Worm (Caenorhabditis elegans): Measurements from ENCODE around the gene actl-1.

Gene actl-1

DNA sequence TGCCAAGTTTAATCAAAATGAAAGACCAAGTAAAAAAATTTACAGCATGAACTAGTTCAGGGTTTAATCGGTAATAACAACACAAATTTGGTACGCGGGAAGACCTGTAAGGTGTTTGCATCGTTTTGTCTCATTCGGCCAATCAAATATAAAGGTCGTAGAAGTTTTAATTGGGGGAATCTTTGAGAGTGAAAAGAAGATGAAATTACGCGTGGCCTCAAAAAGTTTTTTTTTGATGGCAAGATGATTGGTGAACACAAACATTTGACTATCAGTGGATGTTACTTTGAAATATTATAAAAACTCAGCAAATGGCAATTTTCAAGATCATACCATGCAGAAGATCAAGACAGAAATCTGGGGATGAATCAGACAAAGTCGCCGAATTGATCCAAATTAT lies 44.5 kb downstream of the actl-1 start, which contains the start of gene nas-33:
Gene nas-33 (minus strand): TSS at position 101 of the 400 bp plus-strand sequence.
- no peak for TF ChIP-seq snpc-4 (tag; optimal IDR thresholded peaks at IDR 0.05)
- no peak for TF ChIP-seq tbx-8 (GFP tag; optimal IDR thresholded peaks at IDR 0.05)
- TF ChIP-seq ceh-43 (GFP tag; optimal IDR thresholded peaks at IDR 0.05): no peak
- no peak for TF ChIP-seq M03D4.4 (tag; optimal IDR thresholded peaks at IDR 0.05)
- no peak for TF ChIP-seq ceh-39 (tag; optimal IDR thresholded peaks at IDR 0.05)
- TF ChIP-seq unc-39 (tag; optimal IDR thresholded peaks at IDR 0.05): no peak

ce11 chrX:6450839-6451491 lies 48.7 kb downstream of the actl-1 start, which contains the start of the genes grl-6 and K10C2.6:
Gene grl-6 (minus strand): TSS chrX:6450939.
Gene K10C2.6 (plus strand): TSS chrX:6451441.
- no peak for TF ChIP-seq snpc-4 (tag; optimal IDR thresholded peaks at IDR 0.05)
- TF ChIP-seq elt-3 (tag; optimal IDR thresholded peaks at IDR 0.05): no peak
- no peak for TF ChIP-seq ceh-43 (GFP tag; optimal IDR thresholded peaks at IDR 0.05)
- no peak for TF ChIP-seq nhr-28 (tag; optimal IDR thresholded peaks at IDR 0.05)
- no peak for TF ChIP-seq ceh-39 (tag; optimal IDR thresholded peaks at IDR 0.05)
- no peak for TF ChIP-seq sem-2 (GFP tag; optimal IDR thresholded peaks at IDR 0.05)
- no peak for TF ChIP-seq zip-8 (tag; optimal IDR thresholded peaks at IDR 0.05)
- no peak for TF ChIP-seq ceh-83 (GFP tag; optimal IDR thresholded peaks at IDR 0.05)
- TF ChIP-seq elt-1 (tag; optimal IDR thresholded peaks at IDR 0.05; ENCODE audit: borderline replicate concordance, insufficient read depth): no peak
- no peak for TF ChIP-seq blmp-1 (tag; optimal IDR thresholded peaks at IDR 0.05)
- no peak for TF ChIP-seq lin-13 (tag; optimal IDR thresholded peaks at IDR 0.05)
- no peak for TF ChIP-seq nhr-237 (tag; optimal IDR thresholded peaks at IDR 0.05)
- no peak for TF ChIP-seq flh-1 (GFP tag; optimal IDR thresholded peaks at IDR 0.05)
- no peak for TF ChIP-seq lin-32 (GFP tag; optimal IDR thresholded peaks at IDR 0.05)
- no peak for TF ChIP-seq drap-1 (GFP tag; optimal IDR thresholded peaks at IDR 0.05)
- TF ChIP-seq mls-2 (tag; optimal IDR thresholded peaks at IDR 0.05): no peak
- TF ChIP-seq nhr-2 (tag; optimal IDR thresholded peaks at IDR 0.05): no peak
- TF ChIP-seq M03D4.4 (tag; optimal IDR thresholded peaks at IDR 0.05): no peak
- no peak for TF ChIP-seq cnd-1 (tag; optimal IDR thresholded peaks at IDR 0.05)

DNA sequence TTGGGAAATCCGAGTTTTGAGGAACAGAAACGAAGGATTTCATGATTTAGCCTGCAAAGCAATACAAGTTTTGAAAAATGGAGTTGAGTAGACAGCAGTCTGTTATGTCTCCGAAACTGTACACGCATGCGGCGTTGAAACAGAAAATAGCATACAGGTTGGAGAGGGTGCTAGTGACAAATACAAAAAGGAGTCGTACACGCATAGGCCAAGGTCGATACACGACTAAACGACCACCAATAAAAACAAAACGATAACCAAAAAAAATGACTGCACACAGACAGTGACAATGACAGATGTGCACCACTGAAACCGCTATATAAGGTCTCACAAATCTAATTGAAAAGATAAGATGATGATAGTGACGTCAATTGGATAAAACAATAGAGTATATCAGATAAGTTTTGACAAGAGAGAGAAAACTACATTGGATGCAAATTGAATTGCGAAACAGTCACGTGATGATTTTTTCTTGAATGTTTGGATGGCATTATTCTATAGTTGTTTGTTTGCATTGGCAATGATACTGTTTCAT lies 50.7 kb downstream of the actl-1 start, which contains the start of gene fah-1:
Gene fah-1 (minus strand): TSS at position 51 of the 535 bp plus-strand sequence.
- TF ChIP-seq nhr-12 (tag; optimal IDR thresholded peaks at IDR 0.05): no peak
- no peak for TF ChIP-seq lin-32 (GFP tag; optimal IDR thresholded peaks at IDR 0.05)
- no peak for TF ChIP-seq ceh-39 (tag; optimal IDR thresholded peaks at IDR 0.05)
- no peak for TF ChIP-seq hlh-1 (tag; optimal IDR thresholded peaks at IDR 0.05)
- TF ChIP-seq lsy-2 (tag; optimal IDR thresholded peaks at IDR 0.05): no peak
- TF ChIP-seq tbx-8 (GFP tag; optimal IDR thresholded peaks at IDR 0.05): no peak
- peak; percentile 56 for TF ChIP-seq nhr-2 (tag; optimal IDR thresholded peaks at IDR 0.05)
- TF ChIP-seq lin-13 (tag; optimal IDR thresholded peaks at IDR 0.05): no peak
- peak; percentile 69 for TF ChIP-seq elt-3 (tag; optimal IDR thresholded peaks at IDR 0.05)
- TF ChIP-seq cnd-1 (tag; optimal IDR thresholded peaks at IDR 0.05): no peak
- TF ChIP-seq unc-62 (GFP tag; optimal IDR thresholded peaks at IDR 0.05): peak; percentile 30
- TF ChIP-seq ces-1 (GFP tag; optimal IDR thresholded peaks at IDR 0.05): no peak
- TF ChIP-seq snpc-4 (tag; optimal IDR thresholded peaks at IDR 0.05): no peak

Data from whole organism, mixed stage, embryonic.